Worm (Caenorhabditis elegans) whole organism, early embryonic: ENCODE data around the gene C37C3.1.

Experiments
- B0310.2 ChIP-seq: sonication (generic microtip); optimal IDR thresholded peaks from 2 replicates; lab custom pipeline; 2016; ENCODE audit warnings: mild to moderate bottlenecking, missing genetic modification characterization, missing compliant biosample characterization
- F13C5.2 ChIP-seq: sonication (generic microtip); optimal IDR thresholded peaks from 2 replicates; lab custom pipeline; 2017; ENCODE audit warnings: mild to moderate bottlenecking, missing genetic modification characterization, inconsistent platforms, missing compliant biosample characterization
- aly-1 ChIP-seq: sonication (generic microtip); optimal IDR thresholded peaks from 2 replicates; lab custom pipeline; 2016; ENCODE audit warnings: missing genetic modification characterization, missing compliant biosample characterization
- ama-1 ChIP-seq: fragments of 150-350 bp; optimal IDR thresholded peaks from 2 replicates; lab custom pipeline; 2014
- ceh-13 ChIP-seq: fragments of 200-800 bp; sonication (Bioruptor generic); optimal IDR thresholded peaks from 2 replicates; lab custom pipeline; 2018; ENCODE audit warnings: mild to moderate bottlenecking, missing genetic modification characterization, missing compliant biosample characterization
- ceh-36 ChIP-seq: sonication (generic microtip); optimal IDR thresholded peaks from 2 replicates; lab custom pipeline; 2016; ENCODE audit warnings: missing genetic modification characterization, inconsistent platforms, missing compliant biosample characterization
- ets-7 ChIP-seq: sonication (generic microtip); optimal IDR thresholded peaks from 2 replicates; lab custom pipeline; 2016; ENCODE audit warnings: missing genotype, missing genetic modification characterization, missing compliant biosample characterization
- flt-1 ChIP-seq: fragments of 200-800 bp; sonication (Bioruptor generic); IDR thresholded peaks from 2 replicates; pipeline ENCODE4 v1.3.6; 2022; ENCODE audit warnings: missing genetic modification characterization, missing compliant biosample characterization
- hmbx-1 ChIP-seq: sonication (generic microtip); optimal IDR thresholded peaks from 2 replicates; lab custom pipeline; 2016; ENCODE audit warnings: mild to moderate bottlenecking, missing genetic modification characterization, missing compliant biosample characterization
- hmg-4 ChIP-seq: fragments of 200-800 bp; sonication (Bioruptor generic); optimal IDR thresholded peaks from 2 replicates; lab custom pipeline; 2018; ENCODE audit warnings: mild to moderate bottlenecking, missing genetic modification characterization, missing compliant biosample characterization
- hnd-1 ChIP-seq: sonication (generic microtip); optimal IDR thresholded peaks from 2 replicates; lab custom pipeline; 2016; ENCODE audit warnings: missing genetic modification characterization, missing compliant biosample characterization
- pes-1 ChIP-seq: fragments of 200-800 bp; sonication (Bioruptor generic); IDR thresholded peaks from 2 replicates; pipeline ENCODE4 v1.3.6; 2022; ENCODE audit warnings: missing genetic modification reagents, missing genetic modification characterization, missing compliant biosample characterization
- scrt-1 ChIP-seq: fragments of 200-800 bp; sonication (Bioruptor generic); IDR thresholded peaks from 2 replicates; pipeline ENCODE4 v1.3.6; 2022; ENCODE audit warnings: missing genetic modification characterization, missing compliant biosample characterization
- sea-1 ChIP-seq: fragments of 200-800 bp; sonication (Bioruptor generic); conservative IDR thresholded peaks from 2 replicates; pipeline ENCODE4 v1.3.6; 2022; ENCODE audit warnings: missing genetic modification characterization, missing compliant biosample characterization
- tbx-11 ChIP-seq: fragments of 200-800 bp; sonication (Bioruptor generic); IDR thresholded peaks from 2 replicates; pipeline ENCODE4 v1.3.6; 2022; ENCODE audit warnings: missing genetic modification characterization, missing compliant biosample characterization
- tbx-37 ChIP-seq: fragments of 200-800 bp; sonication (Bioruptor generic); conservative IDR thresholded peaks from 2 replicates; pipeline ENCODE4 v1.3.6; 2022; ENCODE audit warnings: missing genetic modification reagents, missing genetic modification characterization, missing compliant biosample characterization
- tra-4 ChIP-seq: sonication (generic microtip); optimal IDR thresholded peaks from 2 replicates; lab custom pipeline; 2017; ENCODE audit warnings: missing genetic modification characterization, missing compliant biosample characterization

The C37C3.1 gene

DNA sequence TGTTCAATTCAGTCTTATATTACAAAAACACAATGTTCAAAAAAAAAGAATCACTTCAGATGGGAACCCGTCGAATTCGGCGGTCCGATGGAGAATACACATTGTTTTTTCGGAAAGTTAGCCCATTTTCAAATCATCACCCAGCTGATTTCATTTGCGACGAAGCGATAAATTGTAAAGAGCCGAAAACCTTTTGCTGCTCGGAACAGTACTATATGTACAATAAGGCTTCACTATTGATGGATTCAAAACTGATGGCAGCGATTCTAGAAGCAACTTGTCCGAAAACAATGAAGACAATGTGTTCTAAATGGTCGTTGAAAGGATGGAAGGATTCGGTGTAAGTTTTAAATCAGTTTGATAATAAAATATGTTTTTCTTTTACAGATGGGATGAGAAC is at the start of gene C37C3.1:
Gene C37C3.1, plus strand, starts transcription at position 33 of the 400 bp plus-strand sequence.
- no peak for TF ChIP-seq ama-1 (lab: Kevin White, UChicago)
- TF ChIP-seq sea-1 (GFP tag; lab: Robert Waterston, UW), result no peak
- no peak for TF ChIP-seq scrt-1 (GFP tag; lab: Robert Waterston, UW)
- no peak for TF ChIP-seq F13C5.2
- no peak for TF ChIP-seq aly-1 (tag; lab: Kevin White, UChicago)
- TF ChIP-seq B0310.2 (tag; lab: Kevin White, UChicago), result no peak
- TF ChIP-seq hmbx-1 (tag; lab: Kevin White, UChicago), result no peak
- TF ChIP-seq ceh-36 (tag; lab: Kevin White, UChicago), result no peak
- TF ChIP-seq pes-1, result no peak
- TF ChIP-seq hnd-1 (tag; lab: Kevin White, UChicago), result no peak
- TF ChIP-seq ets-7 (tag; lab: Kevin White, UChicago), result no peak
- no peak for TF ChIP-seq flt-1
- TF ChIP-seq tbx-37 (GFP tag; lab: Robert Waterston, UW), result no peak
- no peak for TF ChIP-seq tbx-11 (GFP tag; lab: Robert Waterston, UW)
- TF ChIP-seq ceh-13 (GFP tag; lab: Kevin White, UChicago), result no peak

DNA sequence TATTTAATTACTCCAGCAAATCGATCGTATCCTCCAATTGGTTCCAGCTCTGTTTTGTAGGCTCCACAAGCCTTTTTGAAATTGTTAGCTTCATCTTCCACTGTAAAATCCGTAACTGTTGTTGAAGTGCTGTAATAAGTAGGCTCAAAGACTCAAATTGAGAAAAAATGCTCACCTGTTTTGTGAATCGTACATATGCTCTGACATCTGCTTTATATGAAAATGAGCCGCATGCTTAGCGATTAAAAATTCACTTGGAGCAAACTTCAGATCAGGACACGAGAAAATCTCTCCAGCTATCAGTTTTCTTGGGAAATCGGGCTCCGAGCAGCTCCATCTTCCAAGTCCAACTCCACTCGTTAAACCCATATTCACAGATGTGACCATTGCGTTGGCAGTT is 49.3 kb upstream of the C37C3.1 start:
- TF ChIP-seq tra-4 (no peak), F13C5.2 (no peak), ceh-13 (GFP tag; lab: Kevin White, UChicago) (no peak), ets-7 (tag; lab: Kevin White, UChicago) (no peak), hnd-1 (tag; lab: Kevin White, UChicago) (no peak), tbx-11 (GFP tag; lab: Robert Waterston, UW) (no peak), sea-1 (GFP tag; lab: Robert Waterston, UW) (no peak), flt-1 (no peak), B0310.2 (tag; lab: Kevin White, UChicago) (no peak), pes-1 (no peak), tbx-37 (GFP tag; lab: Robert Waterston, UW) (no peak), hmbx-1 (tag; lab: Kevin White, UChicago) (no peak), hmg-4 (no peak), ama-1 (lab: Kevin White, UChicago) (no peak), ceh-36 (tag; lab: Kevin White, UChicago) (no peak), scrt-1 (GFP tag; lab: Robert Waterston, UW) (no peak), aly-1 (tag; lab: Kevin White, UChicago) (no peak)

ce11 chrV:7809320-7810256 is 48.2 kb upstream of the C37C3.1 start, which contains the start of gene ZK742.3:
Gene ZK742.3 (minus strand): TSS chrV:7809912.
- TF ChIP-seq hmbx-1 (tag; lab: Kevin White, UChicago), result no peak
- no peak for TF ChIP-seq scrt-1 (GFP tag; lab: Robert Waterston, UW)
- TF ChIP-seq sea-1 (GFP tag; lab: Robert Waterston, UW), result no peak
- TF ChIP-seq tbx-11 (GFP tag; lab: Robert Waterston, UW), result no peak
- no peak for TF ChIP-seq pes-1
- no peak for TF ChIP-seq ceh-36 (tag; lab: Kevin White, UChicago)
- no peak for TF ChIP-seq ets-7 (tag; lab: Kevin White, UChicago)
- no peak for TF ChIP-seq tra-4
- TF ChIP-seq hmg-4, result no peak
- TF ChIP-seq tbx-37 (GFP tag; lab: Robert Waterston, UW), result no peak
- no peak for TF ChIP-seq flt-1
- TF ChIP-seq B0310.2 (tag; lab: Kevin White, UChicago), result no peak
- no peak for TF ChIP-seq ceh-13 (GFP tag; lab: Kevin White, UChicago)

DNA sequence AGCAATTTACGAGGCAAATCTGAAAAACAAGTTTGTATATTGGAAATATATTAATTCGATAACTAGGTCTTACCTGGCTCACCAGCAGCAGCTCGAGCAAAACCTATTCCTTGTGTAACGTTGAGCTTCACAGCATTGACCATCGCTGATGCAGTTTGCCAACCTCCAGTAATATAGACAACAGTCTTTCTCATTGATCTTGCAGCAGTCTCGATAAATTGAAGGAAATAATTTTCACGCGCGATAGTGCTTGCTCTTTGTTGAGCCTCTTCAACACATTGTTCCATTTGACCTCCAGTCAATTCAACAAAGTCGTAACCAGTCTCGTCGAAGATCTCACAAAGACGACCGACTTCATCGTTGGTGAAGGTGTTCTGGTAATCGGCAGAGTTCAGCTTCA is 47.2 kb upstream of the C37C3.1 start:
- TF ChIP-seq ceh-13 (GFP tag; lab: Kevin White, UChicago), result no peak

DNA sequence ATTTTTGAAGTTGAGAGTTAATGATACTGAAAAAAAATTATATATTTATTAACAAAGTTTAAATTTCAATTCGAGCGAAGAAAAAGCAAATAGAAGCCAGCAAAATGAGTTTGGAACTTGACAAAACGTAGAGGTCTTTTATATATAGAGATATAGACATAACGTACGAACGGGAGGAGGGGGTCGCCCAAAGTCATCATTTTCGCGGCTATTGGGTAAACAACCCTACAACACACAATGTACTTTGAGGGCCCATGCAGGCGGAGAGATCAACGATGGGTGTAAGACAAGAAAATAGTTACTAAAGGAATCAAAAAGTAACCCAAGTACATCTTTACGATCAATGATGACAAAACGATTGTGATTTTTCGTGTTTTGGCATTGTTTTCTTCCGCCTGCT is 46.0 kb upstream of the C37C3.1 start, which contains the start of gene ZK742.4:
Gene ZK742.4, minus strand, starts transcription at position 35 of the 400 bp plus-strand sequence.
- no peak for TF ChIP-seq tbx-11 (GFP tag; lab: Robert Waterston, UW)
- TF ChIP-seq F13C5.2, result no peak

ce11 chrV:7814601-7815000 is 43.2 kb upstream of the C37C3.1 start, which contains the start of gene ZK742.6:
Gene ZK742.6 (minus strand): TSS chrV:7814942.
- TF ChIP-seq hmg-4, result no peak
- no peak for TF ChIP-seq pes-1
- no peak for TF ChIP-seq flt-1
- TF ChIP-seq hnd-1 (tag; lab: Kevin White, UChicago), result no peak
- TF ChIP-seq ama-1 (lab: Kevin White, UChicago), result no peak
- TF ChIP-seq F13C5.2, result no peak
- no peak for TF ChIP-seq tbx-11 (GFP tag; lab: Robert Waterston, UW)
- TF ChIP-seq hmbx-1 (tag; lab: Kevin White, UChicago), result no peak
- no peak for TF ChIP-seq B0310.2 (tag; lab: Kevin White, UChicago)
- TF ChIP-seq scrt-1 (GFP tag; lab: Robert Waterston, UW), result no peak
- TF ChIP-seq tra-4, result no peak
- no peak for TF ChIP-seq sea-1 (GFP tag; lab: Robert Waterston, UW)
- TF ChIP-seq tbx-37 (GFP tag; lab: Robert Waterston, UW), result no peak
- no peak for TF ChIP-seq ceh-13 (GFP tag; lab: Kevin White, UChicago)
- no peak for TF ChIP-seq ets-7 (tag; lab: Kevin White, UChicago)
- TF ChIP-seq aly-1 (tag; lab: Kevin White, UChicago), result no peak

DNA sequence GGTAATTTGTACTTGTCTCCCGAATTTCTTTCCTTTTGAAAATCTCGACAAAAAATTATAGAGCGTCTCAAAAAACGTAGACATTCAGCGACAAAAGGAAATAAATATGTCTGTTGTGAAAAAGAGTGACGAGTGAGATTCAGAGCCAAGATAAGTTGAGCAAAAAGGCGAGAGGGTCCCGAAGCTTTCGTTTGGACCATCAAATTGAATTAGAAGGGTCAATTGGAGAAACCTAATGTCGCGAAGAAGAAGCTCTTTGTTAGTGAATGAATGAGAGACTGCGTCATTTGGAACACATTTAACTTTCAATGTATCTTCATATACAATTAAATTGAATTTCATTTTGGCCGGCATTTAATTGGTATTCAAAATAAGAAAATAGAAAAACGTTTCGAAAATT is 41.3 kb upstream of the C37C3.1 start:
- TF ChIP-seq ama-1 (lab: Kevin White, UChicago) (no peak), ceh-36 (tag; lab: Kevin White, UChicago) (no peak), hmg-4 (no peak), ets-7 (tag; lab: Kevin White, UChicago) (no peak), tbx-37 (GFP tag; lab: Robert Waterston, UW) (no peak), hmbx-1 (tag; lab: Kevin White, UChicago) (no peak), F13C5.2 (no peak), hnd-1 (tag; lab: Kevin White, UChicago) (no peak), scrt-1 (GFP tag; lab: Robert Waterston, UW) (no peak)
